Fruit fly (Drosophila melanogaster) whole organism, embryonic: ENCODE data around the gene slp1.
A peak's percentile ranks its signal among the peaks of the same experiment; 100 is the strongest.

ENCODE experiments used
- Blimp-1 ChIP-seq: fragments of 200-800 bp; sonication (Bioruptor generic); optimal IDR thresholded peaks from 3 replicates; lab custom pipeline; 2018; ENCODE audit warnings: missing biosample characterization, missing genetic modification characterization, mild to moderate bottlenecking, moderate library complexity, missing genetic modification reagents
- CG10209 ChIP-seq: fragments of 200-800 bp; sonication (Bioruptor generic); optimal IDR thresholded peaks from 3 replicates; lab custom pipeline; 2017; ENCODE audit warnings: missing biosample characterization, mild to moderate bottlenecking, missing genetic modification characterization, missing genetic modification reagents
- CG10321 ChIP-seq: fragments of 200-800 bp; sonication (Bioruptor generic); IDR thresholded peaks from 2 replicates; pipeline ENCODE4 v1.3.6; 2022; ENCODE audit warnings: missing biosample characterization, missing genetic modification characterization
- CG10959 ChIP-seq: fragments of 200-800 bp; sonication (Bioruptor generic); IDR thresholded peaks from 2 replicates; pipeline ENCODE4 v1.3.6; 2022; ENCODE audit warnings: missing biosample characterization, missing genetic modification characterization
- CG12744 ChIP-seq: fragments of 200-800 bp; sonication (Bioruptor generic); optimal IDR thresholded peaks from 2 replicates; lab custom pipeline; 2016; ENCODE audit warnings: missing biosample characterization, missing genetic modification characterization
- CG14710 ChIP-seq: fragments of 200-800 bp; sonication (Bioruptor generic); optimal IDR thresholded peaks from 3 replicates; lab custom pipeline; 2019; ENCODE audit warnings: missing biosample characterization, mild to moderate bottlenecking, missing genetic modification characterization, moderate library complexity
- CG15011 ChIP-seq: fragments of 200-800 bp; sonication (Bioruptor generic); optimal IDR thresholded peaks from 3 replicates; lab custom pipeline; 2018; ENCODE audit warnings: missing biosample characterization, mild to moderate bottlenecking, missing genetic modification characterization
- CG1603 ChIP-seq: fragments of 200-800 bp; sonication (Bioruptor generic); optimal IDR thresholded peaks from 2 replicates; lab custom pipeline; 2019; ENCODE audit warnings: missing biosample characterization, mild to moderate bottlenecking, missing genetic modification characterization, moderate library complexity
- CG16779 ChIP-seq: fragments of 200-800 bp; sonication (Bioruptor generic); IDR thresholded peaks from 2 replicates; pipeline ENCODE4 v1.3.6; 2022; ENCODE audit warnings: missing biosample characterization, missing genetic modification characterization
- CG2120 ChIP-seq: fragments of 200-800 bp; sonication (Bioruptor generic); optimal IDR thresholded peaks from 3 replicates; lab custom pipeline; 2016; ENCODE audit warnings: missing biosample characterization, missing genetic modification characterization
- CG3065 ChIP-seq: fragments of 200-800 bp; sonication (Bioruptor generic); optimal IDR thresholded peaks from 2 replicates; lab custom pipeline; 2016; ENCODE audit warnings: missing biosample characterization, missing genetic modification characterization
- CG34422 ChIP-seq: fragments of 200-800 bp; sonication (Bioruptor generic); IDR thresholded peaks from 3 replicates; pipeline ENCODE4 v1.3.6; 2022; ENCODE audit warnings: missing biosample characterization, missing genetic modification characterization
- CG4707 ChIP-seq: fragments of 200-800 bp; sonication (Bioruptor generic); optimal IDR thresholded peaks from 2 replicates; lab custom pipeline; 2018; ENCODE audit warnings: missing biosample characterization, mild to moderate bottlenecking, missing genetic modification characterization, moderate library complexity
- CG4854 ChIP-seq: fragments of 200-800 bp; sonication (Bioruptor generic); optimal IDR thresholded peaks from 2 replicates; lab custom pipeline; 2016; ENCODE audit warnings: missing biosample characterization, missing genetic modification characterization, inconsistent platforms
- CG7271 ChIP-seq: fragments of 200-800 bp; sonication (Bioruptor generic); optimal IDR thresholded peaks from 2 replicates; lab custom pipeline; 2018; ENCODE audit warnings: missing biosample characterization, mild to moderate bottlenecking, missing genetic modification characterization, moderate library complexity
- CG8290 ChIP-seq, 3 experiments: fragments of 200-800 bp; sonication (Bioruptor generic); optimal IDR thresholded peaks; 2 replicates each; lab custom pipeline; 2016 to 2019; ENCODE audit warnings: missing biosample characterization in 3 of 3, missing genetic modification characterization in 3 of 3, mild to moderate bottlenecking in 2 of 3, moderate library complexity in 1 of 3
- CG8478 ChIP-seq: fragments of >200 bp; optimal IDR thresholded peaks from 2 replicates; lab custom pipeline; 2018
- Deaf1 ChIP-seq: fragments of 200-800 bp; optimal IDR thresholded peaks from 3 replicates; lab custom pipeline; 2019; ENCODE audit warnings: missing biosample characterization, mild to moderate bottlenecking, missing genetic modification characterization, moderate library complexity
- Dip3 ChIP-seq: fragments of 200-800 bp; sonication (Bioruptor generic); optimal IDR thresholded peaks from 3 replicates; lab custom pipeline; 2016; ENCODE audit warnings: missing biosample characterization, missing genetic modification characterization
- Doc3 ChIP-seq: fragments of 200-800 bp; sonication (Bioruptor generic); IDR thresholded peaks from 3 replicates; pipeline ENCODE4 v1.3.6; 2022; ENCODE audit warnings: missing biosample characterization, missing genetic modification characterization; ENCODE audit not compliant: partially characterized antibody
- Ets65A ChIP-seq: fragments of 200-800 bp; sonication (Bioruptor generic); peaks from one replicate; lab custom pipeline; 2016; ENCODE audit warnings: missing biosample characterization, missing genetic modification characterization
- Hr51 ChIP-seq, 2 experiments: fragments of 200-800 bp; sonication (Bioruptor generic); optimal IDR thresholded peaks; 2 replicates in 1 of 2; 3 replicates in 1 of 2; lab custom pipeline; 2016 to 2018; ENCODE audit warnings: missing biosample characterization in 2 of 2, missing genetic modification characterization in 2 of 2, mild to moderate bottlenecking in 1 of 2, moderate library complexity in 1 of 2
- Mad ChIP-seq: fragments of 200-800 bp; sonication (Bioruptor generic); optimal IDR thresholded peaks from 2 replicates; lab custom pipeline; 2016; ENCODE audit warnings: missing biosample characterization, missing genetic modification characterization
- NC2α ChIP-seq: fragments of 200-800 bp; sonication (Bioruptor generic); optimal IDR thresholded peaks from 2 replicates; lab custom pipeline; 2016; ENCODE audit warnings: missing biosample characterization, missing genetic modification characterization
- Rfx ChIP-seq: fragments of 200-800 bp; sonication (Bioruptor generic); IDR thresholded peaks from 2 replicates; pipeline ENCODE4 v1.3.6; 2022; ENCODE audit warnings: missing biosample characterization, missing genetic modification characterization
- Sox100B ChIP-seq: fragments of 200-800 bp; sonication (Bioruptor generic); optimal IDR thresholded peaks from 3 replicates; lab custom pipeline; 2018; ENCODE audit warnings: missing biosample characterization, mild to moderate bottlenecking, missing genetic modification characterization
- Sry-β ChIP-seq: fragments of 200-800 bp; sonication (Bioruptor generic); optimal IDR thresholded peaks from 2 replicates; lab custom pipeline; 2018; ENCODE audit warnings: missing biosample characterization, mild to moderate bottlenecking, missing genetic modification characterization, moderate library complexity
- YL-1 ChIP-seq: fragments of 200-800 bp; sonication (Bioruptor generic); optimal IDR thresholded peaks from 3 replicates; lab custom pipeline; 2017; ENCODE audit warnings: missing biosample characterization, mild to moderate bottlenecking, missing genetic modification characterization
- az2 ChIP-seq: fragments of 200-800 bp; sonication (Bioruptor generic); optimal IDR thresholded peaks from 3 replicates; lab custom pipeline; 2016; ENCODE audit warnings: missing biosample characterization, missing genetic modification characterization
- br ChIP-seq: fragments of >200 bp; optimal IDR thresholded peaks from 2 replicates; lab custom pipeline; 2017
- cato ChIP-seq: fragments of 200-800 bp; sonication (Bioruptor generic); optimal IDR thresholded peaks from 2 replicates; lab custom pipeline; 2016; ENCODE audit warnings: missing biosample characterization, missing genetic modification characterization, borderline replicate concordance
- chm ChIP-seq: fragments of 200-800 bp; sonication (Bioruptor generic); IDR thresholded peaks from 2 replicates; pipeline ENCODE4 v1.3.6; 2022; ENCODE audit warnings: missing biosample characterization, missing genetic modification characterization
- ems ChIP-seq: fragments of 200-800 bp; sonication (Bioruptor generic); optimal IDR thresholded peaks from 3 replicates; lab custom pipeline; 2016; ENCODE audit warnings: missing biosample characterization, missing genetic modification characterization
- eyg ChIP-seq: fragments of 200-800 bp; sonication (Bioruptor generic); optimal IDR thresholded peaks from 3 replicates; lab custom pipeline; 2016; ENCODE audit warnings: missing biosample characterization, missing genetic modification characterization
- ftz-f1 ChIP-seq: fragments of 200-800 bp; sonication (Bioruptor generic); optimal IDR thresholded peaks from 2 replicates; lab custom pipeline; 2016; ENCODE audit warnings: missing biosample characterization, missing genetic modification characterization
- gro ChIP-seq: fragments of 200-800 bp; sonication (Bioruptor generic); optimal IDR thresholded peaks from 2 replicates; lab custom pipeline; 2016; ENCODE audit warnings: missing biosample characterization, missing genetic modification characterization
- insv ChIP-seq, 2 experiments: fragments of 200-800 bp; sonication (Bioruptor generic); optimal IDR thresholded peaks; 3 replicates each; lab custom pipeline; 2016 to 2018; ENCODE audit warnings: missing biosample characterization in 2 of 2, missing genetic modification characterization in 2 of 2
- jigr1 ChIP-seq: fragments of 200-800 bp; sonication (Bioruptor generic); IDR thresholded peaks from 3 replicates; pipeline ENCODE4 v1.3.6; 2022; ENCODE audit warnings: missing biosample characterization, missing genetic modification characterization
- lilli ChIP-seq: fragments of 200-800 bp; sonication (Bioruptor generic); optimal IDR thresholded peaks from 3 replicates; lab custom pipeline; 2016; ENCODE audit warnings: missing biosample characterization, missing genetic modification characterization
- lmd ChIP-seq: fragments of 200-800 bp; sonication (Bioruptor generic); IDR thresholded peaks from 2 replicates; pipeline ENCODE4 v1.3.6; 2022; ENCODE audit warnings: missing biosample characterization, missing genetic modification characterization
- p53 ChIP-seq: fragments of 200-800 bp; sonication (Bioruptor generic); optimal IDR thresholded peaks from 2 replicates; lab custom pipeline; 2016; ENCODE audit warnings: missing biosample characterization, missing genetic modification characterization
- pan ChIP-seq, 4 experiments: fragments of >200 bp in 3 of 4; fragments of 200-800 bp in 1 of 4; sonication (Bioruptor generic) in 1 of 4; optimal IDR thresholded peaks in 3 of 4; IDR thresholded peaks in 1 of 4; 2 replicates each; pipeline versions ENCODE4 v1.3.6 to Lab custom; 2017 to 2022; ENCODE audit warnings: missing biosample characterization in 2 of 4, missing genetic modification characterization in 2 of 4, mixed read lengths in 1 of 4
- pfk ChIP-seq: fragments of 200-800 bp; sonication (Bioruptor generic); optimal IDR thresholded peaks from 2 replicates; lab custom pipeline; 2018; ENCODE audit warnings: missing biosample characterization, mild to moderate bottlenecking, missing genetic modification characterization, moderate library complexity
- sens ChIP-seq: fragments of 200-800 bp; sonication (Bioruptor generic); peaks from one replicate; lab custom pipeline; 2016; ENCODE audit warnings: missing biosample characterization, missing genetic modification characterization
- sens-2 ChIP-seq: fragments of 200-800 bp; sonication (Bioruptor generic); IDR thresholded peaks from 2 replicates; pipeline ENCODE4 v1.3.6; 2022; ENCODE audit warnings: missing biosample characterization, missing genetic modification characterization
- slp2 ChIP-seq: fragments of 200-800 bp; sonication (Bioruptor generic); optimal IDR thresholded peaks from 2 replicates; lab custom pipeline; 2016; ENCODE audit warnings: missing biosample characterization, missing genetic modification characterization
- tio ChIP-seq: fragments of 200-800 bp; sonication (Bioruptor generic); optimal IDR thresholded peaks from 2 replicates; lab custom pipeline; 2017; ENCODE audit warnings: missing biosample characterization, missing genetic modification characterization, inconsistent platforms
- tup ChIP-seq: fragments of 200-800 bp; sonication (Bioruptor generic); optimal IDR thresholded peaks from 2 replicates; lab custom pipeline; 2016; ENCODE audit warnings: missing biosample characterization, mild to moderate bottlenecking, missing genetic modification characterization, moderate library complexity
- unc-4 ChIP-seq: fragments of 200-800 bp; sonication (Bioruptor generic); IDR thresholded peaks from 2 replicates; pipeline ENCODE4 v1.3.6; 2022; ENCODE audit warnings: missing biosample characterization, missing genetic modification characterization; ENCODE audit not compliant: partially characterized antibody
- zfh2 ChIP-seq: fragments of 200-800 bp; sonication (Bioruptor generic); optimal IDR thresholded peaks from 2 replicates; lab custom pipeline; 2016; ENCODE audit warnings: missing biosample characterization, missing genetic modification characterization

slp1 gene

dm6 chr2L:3775767-3776351 is 49.6 kb upstream of the slp1 start (continued):
- TF ChIP-seq Deaf1 (tag; lab: Kevin White, UChicago): no peak
- TF ChIP-seq Rfx (GFP tag; lab: Robert Waterston, UW): no peak
- TF ChIP-seq sens (GFP tag; lab: Kevin White, UChicago): peak; percentile 93
- TF ChIP-seq lilli: peak; percentile 27
- peak; percentile 71 for TF ChIP-seq Ets65A
- TF ChIP-seq pan (optimal IDR thresholded peaks at IDR 0.05; lab: Kevin White, UChicago): peak in 1 of 2 experiments; percentile 76
- TF ChIP-seq pan (GFP tag; optimal IDR thresholded peaks at IDR 0.05 in 1 of 2, IDR thresholded peaks at IDR 0.05 in 1 of 2): peak in 1 of 2 experiments; percentile 33
- TF ChIP-seq az2: peak; percentile 45
- no peak for TF ChIP-seq ems (GFP tag; lab: Kevin White, UChicago)
- TF ChIP-seq tio (GFP tag; lab: Kevin White, UChicago): peak; percentile 65
- no peak for TF ChIP-seq unc-4 (GFP tag; lab: Robert Waterston, UW)
- TF ChIP-seq CG34422: 0 out of 3 replicates have a peak, but pooled peaks have one; percentile 7
- TF ChIP-seq CG10321 (GFP tag; lab: Robert Waterston, UW): no peak
- no peak for TF ChIP-seq p53
- no peak for TF ChIP-seq jigr1 (GFP tag; lab: Robert Waterston, UW)
- peak; percentile 51 for TF ChIP-seq CG14710 (tag; lab: Kevin White, UChicago)
- TF ChIP-seq CG16779 (GFP tag; lab: Robert Waterston, UW): no peak
- no peak for TF ChIP-seq tup (GFP tag; lab: Kevin White, UChicago)
- peak; percentile 8 for TF ChIP-seq Mad (GFP tag; lab: Kevin White, UChicago)
- peak; percentile 42 for TF ChIP-seq CG1603 (tag; lab: Kevin White, UChicago)
- TF ChIP-seq chm: peak; percentile 16; the same call in 1 of the 2 replicates
- TF ChIP-seq YL-1: no peak
- no peak for TF ChIP-seq br (lab: Kevin White, UChicago)
- TF ChIP-seq CG10959 (GFP tag; lab: Robert Waterston, UW): peak; percentile 55; the same call in 1 of the 2 replicates
- no peak for TF ChIP-seq pfk (GFP tag; lab: Kevin White, UChicago)
- no peak for TF ChIP-seq sens-2
- peak; percentile 56 for TF ChIP-seq CG10209
- no peak for TF ChIP-seq gro
- no peak for TF ChIP-seq Sry-β (GFP tag; lab: Kevin White, UChicago)
- TF ChIP-seq Doc3 (GFP tag; lab: Robert Waterston, UW): no peak
- TF ChIP-seq CG4854 (GFP tag; lab: Kevin White, UChicago): no peak
- TF ChIP-seq CG3065 (GFP tag; lab: Kevin White, UChicago): no peak
- no peak for TF ChIP-seq CG8478 (lab: Kevin White, UChicago)
- TF ChIP-seq Dip3 (GFP tag; lab: Kevin White, UChicago): no peak
- no peak for TF ChIP-seq CG7271 (tag; lab: Kevin White, UChicago)
- TF ChIP-seq CG12744 (GFP tag; lab: Kevin White, UChicago): no peak
- TF ChIP-seq lmd (GFP tag; lab: Robert Waterston, UW): peak; percentile 59
- peak in 1 of 2 experiments; percentile 40 for TF ChIP-seq Hr51 (GFP tag; optimal IDR thresholded peaks at IDR 0.05; lab: Kevin White, UChicago)
- TF ChIP-seq zfh2 (GFP tag; lab: Kevin White, UChicago): no peak
- TF ChIP-seq ftz-f1 (GFP tag; lab: Kevin White, UChicago): no peak
- TF ChIP-seq CG2120 (GFP tag; lab: Kevin White, UChicago): peak; percentile 32
- TF ChIP-seq CG15011 (GFP tag; lab: Kevin White, UChicago): no peak
- peak; percentile 54 for TF ChIP-seq slp2 (GFP tag; lab: Kevin White, UChicago)
- TF ChIP-seq eyg (GFP tag; lab: Kevin White, UChicago): no peak
- peak; percentile 18 for TF ChIP-seq Sox100B (GFP tag; lab: Kevin White, UChicago)
- no peak for TF ChIP-seq CG4707 (GFP tag; lab: Kevin White, UChicago)
- no peak for TF ChIP-seq CG8290 (GFP tag; optimal IDR thresholded peaks at IDR 0.05; lab: Kevin White, UChicago)
- no peak for TF ChIP-seq CG8290 (tag; optimal IDR thresholded peaks at IDR 0.05; lab: Kevin White, UChicago)
- TF ChIP-seq NC2α: no peak
- no peak for TF ChIP-seq cato (GFP tag; lab: Kevin White, UChicago)
- peak; percentile 36 for TF ChIP-seq Blimp-1
- TF ChIP-seq insv (GFP tag; optimal IDR thresholded peaks at IDR 0.05; lab: Kevin White, UChicago): no peak
